Worm (Caenorhabditis elegans) whole organism, L2 larva: ENCODE results near the gene ddl-1.

Experiments
- C34F6.9 ChIP-seq: fragments of 150-350 bp; optimal IDR thresholded peaks from 2 replicates; lab custom pipeline; 2014; ENCODE audit warnings: missing biosample characterization, missing genetic modification characterization
- F13H6.1 ChIP-seq: sonication (generic microtip); optimal IDR thresholded peaks from 2 replicates; lab custom pipeline; 2016; ENCODE audit warnings: missing genetic modification characterization, missing compliant biosample characterization
- R02D3.7 ChIP-seq: fragments of 150-350 bp; optimal IDR thresholded peaks from 2 replicates; lab custom pipeline; 2014; ENCODE audit warnings: missing biosample characterization, missing genetic modification characterization
- Y55F3AM.14 ChIP-seq: fragments of 200-800 bp; sonication (Bioruptor generic); optimal IDR thresholded peaks from 2 replicates; lab custom pipeline; 2018; ENCODE audit warnings: mild to moderate bottlenecking, missing genetic modification characterization, missing compliant biosample characterization
- ZK546.5 ChIP-seq: sonication (generic microtip); optimal IDR thresholded peaks from 2 replicates; lab custom pipeline; 2017; ENCODE audit warnings: missing biosample characterization, missing genetic modification characterization
- aly-2 ChIP-seq: fragments of 150-350 bp; optimal IDR thresholded peaks from 2 replicates; lab custom pipeline; 2014; ENCODE audit warnings: missing biosample characterization, missing genetic modification characterization
- ama-1 ChIP-seq: fragments of 150-350 bp; optimal IDR thresholded peaks from 2 replicates; lab custom pipeline; 2018; ENCODE audit warnings: inconsistent platforms
- blmp-1 ChIP-seq: sonication (generic microtip); optimal IDR thresholded peaks from 2 replicates; lab custom pipeline; 2017; ENCODE audit warnings: missing genetic modification characterization, mild to moderate bottlenecking, missing compliant biosample characterization, antibody characterized with exemption, moderate library complexity; ENCODE audit not compliant: insufficient read depth
- ceh-16 ChIP-seq: fragments of 150-350 bp; optimal IDR thresholded peaks from 2 replicates; lab custom pipeline; 2014; ENCODE audit warnings: missing biosample characterization, missing genetic modification characterization
- ceh-82 ChIP-seq: fragments of 150-350 bp; optimal IDR thresholded peaks from 2 replicates; lab custom pipeline; 2014; ENCODE audit warnings: missing biosample characterization, missing genetic modification characterization
- crh-2 ChIP-seq: sonication (generic microtip); optimal IDR thresholded peaks from 2 replicates; lab custom pipeline; 2017; ENCODE audit warnings: missing biosample characterization, missing genetic modification characterization
- dmd-4 ChIP-seq: sonication (generic microtip); optimal IDR thresholded peaks from 2 replicates; lab custom pipeline; 2017; ENCODE audit warnings: missing biosample characterization, missing genetic modification characterization
- egl-27 ChIP-seq: sonication (generic microtip); optimal IDR thresholded peaks from 3 replicates; lab custom pipeline; 2017; ENCODE audit warnings: missing biosample characterization, missing genetic modification reagents, missing genetic modification characterization
- elt-1 ChIP-seq: fragments of 150-350 bp; optimal IDR thresholded peaks from 2 replicates; lab custom pipeline; 2014; ENCODE audit warnings: missing biosample characterization, missing genetic modification characterization
- elt-3 ChIP-seq: sonication (generic microtip); optimal IDR thresholded peaks from 2 replicates; lab custom pipeline; 2017; ENCODE audit warnings: missing biosample characterization, missing genetic modification characterization
- fos-1 ChIP-seq: fragments of 150-350 bp; optimal IDR thresholded peaks from 2 replicates; lab custom pipeline; 2014; ENCODE audit warnings: missing biosample characterization, missing genetic modification characterization
- gmeb-1 ChIP-seq: fragments of 150-350 bp; optimal IDR thresholded peaks from 2 replicates; lab custom pipeline; 2014; ENCODE audit warnings: missing biosample characterization, missing genetic modification characterization
- lin-11 ChIP-seq: fragments of 150-350 bp; sonication (generic microtip); optimal IDR thresholded peaks from 2 replicates; lab custom pipeline; 2014; ENCODE audit warnings: missing biosample characterization, missing genetic modification characterization, inconsistent platforms, mixed read lengths
- lin-13 ChIP-seq: fragments of 150-350 bp; optimal IDR thresholded peaks from 2 replicates; lab custom pipeline; 2014; ENCODE audit warnings: missing biosample characterization, missing genetic modification reagents, missing genetic modification characterization
- lin-39 ChIP-seq: fragments of 150-350 bp; optimal IDR thresholded peaks from 2 replicates; lab custom pipeline; 2014; ENCODE audit warnings: missing biosample characterization, missing genetic modification reagents, missing genetic modification characterization
- lsy-2 ChIP-seq, 2 experiments: fragments of 150-350 bp in 1 of 2; sonication (generic microtip) in 1 of 2; optimal IDR thresholded peaks; 2 replicates each; lab custom pipeline; 2014 to 2017; ENCODE audit warnings: missing biosample characterization in 2 of 2, missing genetic modification characterization in 2 of 2
- mab-5 ChIP-seq: fragments of 150-350 bp; optimal IDR thresholded peaks from 2 replicates; lab custom pipeline; 2014; ENCODE audit warnings: missing biosample characterization, missing genetic modification characterization
- mbf-1 ChIP-seq: sonication (generic microtip); optimal IDR thresholded peaks from 2 replicates; lab custom pipeline; 2017; ENCODE audit warnings: missing biosample characterization, missing genetic modification characterization
- mdl-1 ChIP-seq, 2 experiments: fragments of 150-350 bp in 1 of 2; sonication (generic microtip) in 1 of 2; optimal IDR thresholded peaks; 2 replicates each; lab custom pipeline; 2017; ENCODE audit warnings: missing biosample characterization in 2 of 2, missing genetic modification characterization in 2 of 2
- nhr-10 ChIP-seq: sonication (generic microtip); optimal IDR thresholded peaks from 2 replicates; lab custom pipeline; 2017; ENCODE audit warnings: missing biosample characterization, missing genetic modification characterization
- nhr-11 ChIP-seq: fragments of 150-350 bp; optimal IDR thresholded peaks from 2 replicates; lab custom pipeline; 2014; ENCODE audit warnings: missing biosample characterization, missing genetic modification characterization
- nhr-12 ChIP-seq: fragments of 150-350 bp; optimal IDR thresholded peaks from 2 replicates; lab custom pipeline; 2014; ENCODE audit warnings: missing biosample characterization, missing genetic modification characterization
- nhr-129 ChIP-seq: fragments of 150-350 bp; optimal IDR thresholded peaks from 2 replicates; lab custom pipeline; 2014; ENCODE audit warnings: missing biosample characterization, missing genetic modification characterization
- nhr-21 ChIP-seq: fragments of 150-350 bp; optimal IDR thresholded peaks from 2 replicates; lab custom pipeline; 2014; ENCODE audit warnings: missing biosample characterization, missing genetic modification characterization
- nhr-23 ChIP-seq: fragments of 150-350 bp; optimal IDR thresholded peaks from 2 replicates; lab custom pipeline; 2014; ENCODE audit warnings: missing biosample characterization, missing genetic modification reagents, missing genetic modification characterization
- nhr-237 ChIP-seq: fragments of 150-350 bp; optimal IDR thresholded peaks from 2 replicates; lab custom pipeline; 2014; ENCODE audit warnings: missing biosample characterization, missing genetic modification characterization
- nhr-25 ChIP-seq: fragments of 150-350 bp; sonication (generic microtip); optimal IDR thresholded peaks from 3 replicates; lab custom pipeline; 2014; ENCODE audit warnings: missing biosample characterization, missing genetic modification characterization
- nhr-6 ChIP-seq: fragments of 150-350 bp; optimal IDR thresholded peaks from 2 replicates; lab custom pipeline; 2014; ENCODE audit warnings: missing biosample characterization, missing genetic modification characterization
- nhr-77 ChIP-seq: fragments of 150-350 bp; optimal IDR thresholded peaks from 2 replicates; lab custom pipeline; 2014; ENCODE audit warnings: missing biosample characterization, missing genetic modification characterization
- peb-1 ChIP-seq: fragments of 150-350 bp; optimal IDR thresholded peaks from 2 replicates; lab custom pipeline; 2014; ENCODE audit warnings: missing biosample characterization, missing genetic modification characterization
- sem-4 ChIP-seq: fragments of 150-350 bp; optimal IDR thresholded peaks from 2 replicates; lab custom pipeline; 2014; ENCODE audit warnings: missing biosample characterization, missing genetic modification reagents, missing genetic modification characterization
- skn-1 ChIP-seq: sonication (generic microtip); optimal IDR thresholded peaks from 2 replicates; lab custom pipeline; 2017; ENCODE audit warnings: missing biosample characterization, missing genetic modification characterization
- sma-3 ChIP-seq: sonication (generic microtip); optimal IDR thresholded peaks from 2 replicates; lab custom pipeline; 2016; ENCODE audit warnings: missing genetic modification reagents, missing genetic modification characterization, missing compliant biosample characterization
- sma-9 ChIP-seq, 2 experiments: fragments of 150-350 bp in 1 of 2; sonication (generic microtip) in 1 of 2; optimal IDR thresholded peaks; 2 replicates each; lab custom pipeline; 2014 to 2016; ENCODE audit warnings: missing genetic modification characterization in 2 of 2, mild to moderate bottlenecking in 1 of 2, missing biosample characterization in 1 of 2, missing compliant biosample characterization in 1 of 2, missing genetic modification reagents in 1 of 2, moderate library complexity in 1 of 2
- snpc-4 ChIP-seq: fragments of 150-350 bp; optimal IDR thresholded peaks from 2 replicates; lab custom pipeline; 2014; ENCODE audit warnings: missing biosample characterization, missing genetic modification characterization
- unc-55 ChIP-seq: fragments of 150-350 bp; sonication (generic microtip); optimal IDR thresholded peaks from 3 replicates; lab custom pipeline; 2014; ENCODE audit warnings: missing biosample characterization, missing genetic modification reagents, missing genetic modification characterization
- unc-62 ChIP-seq: fragments of 150-350 bp; optimal IDR thresholded peaks from 2 replicates; lab custom pipeline; 2014; ENCODE audit warnings: missing biosample characterization, missing genetic modification reagents, missing genetic modification characterization
- zag-1 ChIP-seq: fragments of 150-350 bp; optimal IDR thresholded peaks from 2 replicates; lab custom pipeline; 2014; ENCODE audit warnings: missing biosample characterization, missing genetic modification characterization
- ztf-1 ChIP-seq: fragments of 200-800 bp; sonication (Bioruptor generic); conservative IDR thresholded peaks from 2 replicates; pipeline ENCODE4 v1.3.6; 2022; ENCODE audit warnings: missing genetic modification characterization, missing compliant biosample characterization
- ztf-11 ChIP-seq: sonication (generic microtip); optimal IDR thresholded peaks from 2 replicates; lab custom pipeline; 2017; ENCODE audit warnings: missing biosample characterization, missing genetic modification characterization
- ztf-4 ChIP-seq: fragments of 150-350 bp; optimal IDR thresholded peaks from 2 replicates; lab custom pipeline; 2014; ENCODE audit warnings: missing biosample characterization, missing genetic modification characterization

ddl-1 gene

DNA sequence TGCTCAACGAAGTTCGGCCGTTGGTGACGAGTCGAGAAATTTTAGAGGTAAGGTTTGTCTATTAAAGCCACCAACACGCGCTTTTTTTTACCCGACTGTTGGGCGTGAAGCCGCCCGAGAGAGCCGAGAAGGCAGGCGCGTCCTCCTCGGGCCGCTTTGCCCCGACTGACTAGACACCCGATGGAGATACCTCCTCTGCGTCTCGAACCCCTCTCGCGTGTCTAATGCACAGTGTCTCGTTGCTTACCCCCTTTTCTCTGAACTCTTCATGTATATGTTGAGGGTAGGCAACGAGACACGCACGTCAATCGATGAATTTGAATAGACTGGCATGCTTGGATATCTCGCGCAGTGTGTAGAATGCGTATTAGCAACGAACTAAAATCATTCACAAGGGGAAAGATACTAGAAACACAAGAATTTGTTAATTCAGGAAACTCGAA lies 13.6 kb upstream of the ddl-1 start:
- TF ChIP-seq ztf-11 (tag; lab: Kevin White, UChicago) (peak; percentile 50), dmd-4 (tag; lab: Kevin White, UChicago) (no peak), nhr-129 (tag; lab: Kevin White, UChicago) (peak; percentile 95), C34F6.9 (tag; lab: Kevin White, UChicago) (peak; percentile 86), sma-3 (GFP tag; lab: Kevin White, UChicago) (peak; percentile 74), lsy-2 (tag; optimal IDR thresholded peaks at IDR 0.05; lab: Kevin White, UChicago) (peak; percentile 74 to 86), snpc-4 (tag; lab: Kevin White, UChicago) (peak; percentile 66), ceh-16 (peak; percentile 76), ZK546.5 (tag; lab: Kevin White, UChicago) (no peak), R02D3.7 (tag; lab: Kevin White, UChicago) (no peak), lin-39 (tag; lab: Kevin White, UChicago) (peak; percentile 58), mbf-1 (no peak), lin-13 (GFP tag; lab: Kevin White, UChicago) (peak; percentile 91), gmeb-1 (tag; lab: Kevin White, UChicago) (peak; percentile 60), unc-62 (GFP tag; lab: Kevin White, UChicago) (no peak), Y55F3AM.14 (peak; percentile 95), peb-1 (tag; lab: Kevin White, UChicago) (no peak), nhr-6 (tag; lab: Kevin White, UChicago) (peak; percentile 80), unc-55 (GFP tag; lab: Kevin White, UChicago) (peak; percentile 63), nhr-12 (tag; lab: Kevin White, UChicago) (no peak), fos-1 (tag; lab: Kevin White, UChicago) (peak; percentile 72), elt-1 (tag; lab: Kevin White, UChicago) (no peak), ztf-4 (tag; lab: Kevin White, UChicago) (peak; percentile 98), ztf-1 (GFP tag; lab: Robert Waterston, UW) (0 out of 2 replicates have a peak, but pooled peaks have one; percentile 61), egl-27 (peak; percentile 58), skn-1 (tag; lab: Kevin White, UChicago) (no peak), crh-2 (tag; lab: Kevin White, UChicago) (peak; percentile 84), aly-2 (tag; lab: Kevin White, UChicago) (no peak), ceh-82 (peak; percentile 80), sma-9 (GFP tag; optimal IDR thresholded peaks at IDR 0.05; lab: Kevin White, UChicago) (peak; percentile 86), sma-9 (tag; optimal IDR thresholded peaks at IDR 0.05; lab: Kevin White, UChicago) (no peak), ama-1 (lab: Kevin White, UChicago) (peak; percentile 99), nhr-10 (tag; lab: Kevin White, UChicago) (no peak), zag-1 (tag; lab: Kevin White, UChicago) (peak; percentile 93), nhr-77 (tag; lab: Kevin White, UChicago) (no peak), mdl-1 (tag; optimal IDR thresholded peaks at IDR 0.05; lab: Kevin White, UChicago) (peak; percentile 57 to 79), sem-4 (peak; percentile 61), nhr-21 (tag; lab: Kevin White, UChicago) (peak; percentile 88), nhr-25 (tag; lab: Kevin White, UChicago) (peak; percentile 45), F13H6.1 (tag; lab: Kevin White, UChicago) (peak; percentile 90), nhr-11 (tag; lab: Kevin White, UChicago) (no peak), nhr-237 (tag; lab: Kevin White, UChicago) (no peak), mab-5 (tag; lab: Kevin White, UChicago) (peak; percentile 77), elt-3 (tag; lab: Kevin White, UChicago) (no peak), blmp-1 (tag; lab: Kevin White, UChicago) (peak; percentile 15), nhr-23 (no peak), lin-11 (tag; lab: Kevin White, UChicago) (peak; percentile 96)
